Fruit fly (Drosophila melanogaster) whole organism, embryonic: ENCODE results near the gene CG43054.

Experiments used
- BEAF-32 ChIP-seq: fragments of 200-800 bp; sonication (Bioruptor generic); optimal IDR thresholded peaks from 3 replicates; lab custom pipeline; 2017; ENCODE audit warnings: missing biosample characterization, missing genetic modification characterization, mild to moderate bottlenecking, moderate library complexity, missing genetic modification reagents
- Bdp1 ChIP-seq: fragments of 200-800 bp; sonication (Bioruptor generic); optimal IDR thresholded peaks from 3 replicates; lab custom pipeline; 2016; ENCODE audit warnings: missing biosample characterization, missing genetic modification characterization
- Blimp-1 ChIP-seq: fragments of 200-800 bp; sonication (Bioruptor generic); optimal IDR thresholded peaks from 3 replicates; lab custom pipeline; 2018; ENCODE audit warnings: missing biosample characterization, missing genetic modification characterization, mild to moderate bottlenecking, moderate library complexity, missing genetic modification reagents
- CG11085 ChIP-seq: fragments of 200-800 bp; sonication (Bioruptor generic); IDR thresholded peaks from 2 replicates; pipeline ENCODE4 v1.3.6; 2022; ENCODE audit warnings: missing biosample characterization, missing genetic modification characterization
- CG15011 ChIP-seq: fragments of 200-800 bp; sonication (Bioruptor generic); optimal IDR thresholded peaks from 3 replicates; lab custom pipeline; 2018; ENCODE audit warnings: missing biosample characterization, mild to moderate bottlenecking, missing genetic modification characterization
- CG1603 ChIP-seq: fragments of 200-800 bp; sonication (Bioruptor generic); optimal IDR thresholded peaks from 2 replicates; lab custom pipeline; 2019; ENCODE audit warnings: missing biosample characterization, mild to moderate bottlenecking, missing genetic modification characterization, moderate library complexity
- CG16863 ChIP-seq: fragments of 200-800 bp; sonication (Bioruptor generic); optimal IDR thresholded peaks from 3 replicates; lab custom pipeline; 2016; ENCODE audit warnings: missing biosample characterization, missing genetic modification characterization
- CG1832 ChIP-seq: fragments of 200-800 bp; sonication (Bioruptor generic); optimal IDR thresholded peaks from 2 replicates; lab custom pipeline; 2017; ENCODE audit warnings: missing biosample characterization, mild to moderate bottlenecking, missing genetic modification characterization, inconsistent platforms
- CG18764 ChIP-seq: fragments of 200-800 bp; sonication (Bioruptor generic); optimal IDR thresholded peaks from 3 replicates; lab custom pipeline; 2016; ENCODE audit warnings: missing biosample characterization, missing genetic modification characterization
- CG30431 ChIP-seq: fragments of 200-800 bp; sonication (Bioruptor generic); optimal IDR thresholded peaks from 2 replicates; lab custom pipeline; 2017; ENCODE audit warnings: missing biosample characterization, missing genetic modification characterization
- CG31388 ChIP-seq: fragments of 200-800 bp; sonication (Bioruptor generic); optimal IDR thresholded peaks from 2 replicates; lab custom pipeline; 2016; ENCODE audit warnings: missing biosample characterization, missing genetic modification characterization
- CG32532 ChIP-seq: fragments of 200-800 bp; sonication (Bioruptor generic); IDR thresholded peaks from 2 replicates; pipeline ENCODE4 v1.3.6; 2022; ENCODE audit warnings: missing biosample characterization, missing genetic modification characterization
- CG33213 ChIP-seq: fragments of 200-800 bp; sonication (Bioruptor generic); optimal IDR thresholded peaks from 3 replicates; lab custom pipeline; 2016; ENCODE audit warnings: missing biosample characterization, missing genetic modification characterization
- CG3726 ChIP-seq: fragments of 200-800 bp; sonication (Bioruptor generic); IDR thresholded peaks from 3 replicates; pipeline ENCODE4, ENCODE4 v1.3.6; 2022; ENCODE audit warnings: missing biosample characterization, missing genetic modification characterization
- CG3995 ChIP-seq: fragments of 200-800 bp; sonication (Bioruptor generic); optimal IDR thresholded peaks from 3 replicates; lab custom pipeline; 2016; ENCODE audit warnings: missing biosample characterization, missing genetic modification characterization
- CG4820 ChIP-seq: fragments of 200-800 bp; sonication (Bioruptor generic); optimal IDR thresholded peaks from 3 replicates; lab custom pipeline; 2016; ENCODE audit warnings: missing biosample characterization, missing genetic modification characterization
- CG6654 ChIP-seq: fragments of 200-800 bp; sonication (Bioruptor generic); optimal IDR thresholded peaks from 2 replicates; lab custom pipeline; 2017; ENCODE audit warnings: missing biosample characterization, mild to moderate bottlenecking, missing genetic modification characterization
- CG6765 ChIP-seq: fragments of 200-800 bp; sonication (Bioruptor generic); optimal IDR thresholded peaks from 3 replicates; lab custom pipeline; 2017; ENCODE audit warnings: missing biosample characterization, mild to moderate bottlenecking, missing genetic modification characterization
- CG7556 ChIP-seq: fragments of 200-800 bp; sonication (Bioruptor generic); optimal IDR thresholded peaks from 2 replicates; lab custom pipeline; 2017; ENCODE audit warnings: missing biosample characterization, mild to moderate bottlenecking, missing genetic modification characterization
- CG8290 ChIP-seq, 3 experiments: fragments of 200-800 bp; sonication (Bioruptor generic); optimal IDR thresholded peaks; 2 replicates each; lab custom pipeline; 2016 to 2019; ENCODE audit warnings: missing biosample characterization in 3 of 3, missing genetic modification characterization in 3 of 3, mild to moderate bottlenecking in 2 of 3, moderate library complexity in 1 of 3
- CG9817 ChIP-seq: fragments of 200-800 bp; sonication (Bioruptor generic); optimal IDR thresholded peaks from 2 replicates; lab custom pipeline; 2018; ENCODE audit warnings: missing biosample characterization, mild to moderate bottlenecking, missing genetic modification characterization, moderate library complexity
- CoRest ChIP-seq: fragments of 200-800 bp; sonication (Bioruptor generic); optimal IDR thresholded peaks from 3 replicates; lab custom pipeline; 2018; ENCODE audit warnings: missing biosample characterization, mild to moderate bottlenecking, missing genetic modification characterization, moderate library complexity
- Dll ChIP-seq: fragments of 200-800 bp; sonication (Bioruptor generic); IDR thresholded peaks from 4 replicates; pipeline ENCODE4 v1.3.6; 2022; ENCODE audit warnings: missing biosample characterization, missing genetic modification characterization; ENCODE audit not compliant: partially characterized antibody
- Doc3 ChIP-seq: fragments of 200-800 bp; sonication (Bioruptor generic); IDR thresholded peaks from 3 replicates; pipeline ENCODE4 v1.3.6; 2022; ENCODE audit warnings: missing biosample characterization, missing genetic modification characterization; ENCODE audit not compliant: partially characterized antibody
- E2f2 ChIP-seq: fragments of 200-800 bp; sonication (Bioruptor generic); IDR thresholded peaks from 2 replicates; pipeline ENCODE4 v1.3.6; 2022; ENCODE audit warnings: missing biosample characterization, missing genetic modification characterization
- ERR ChIP-seq: fragments of 200-800 bp; sonication (Bioruptor generic); optimal IDR thresholded peaks from 2 replicates; lab custom pipeline; 2016; ENCODE audit warnings: missing biosample characterization, missing genetic modification characterization
- Gug ChIP-seq: fragments of 200-800 bp; sonication (Bioruptor generic); IDR thresholded peaks from 4 replicates; pipeline ENCODE4 v1.3.6; 2022; ENCODE audit warnings: missing biosample characterization, missing genetic modification characterization
- MTF-1 ChIP-seq: fragments of 200-800 bp; sonication (Bioruptor generic); optimal IDR thresholded peaks from 2 replicates; lab custom pipeline; 2018; ENCODE audit warnings: missing biosample characterization, mild to moderate bottlenecking, missing genetic modification characterization, borderline replicate concordance
- Med ChIP-seq: fragments of 200-800 bp; sonication (Bioruptor generic); peaks from one replicate; lab custom pipeline; 2016; ENCODE audit warnings: missing biosample characterization, missing genetic modification characterization, mild to moderate bottlenecking, inconsistent platforms, moderate library complexity
- Nf-YB ChIP-seq: fragments of 200-800 bp; sonication (Bioruptor generic); optimal IDR thresholded peaks from 3 replicates; lab custom pipeline; 2019; ENCODE audit warnings: missing biosample characterization, mild to moderate bottlenecking, missing genetic modification characterization, moderate library complexity
- Nf-YC ChIP-seq: fragments of 200-800 bp; optimal IDR thresholded peaks from 3 replicates; lab custom pipeline; 2019; ENCODE audit warnings: missing biosample characterization, mild to moderate bottlenecking, missing genetic modification characterization, moderate library complexity
- Oaz ChIP-seq: fragments of 200-800 bp; sonication (Bioruptor generic); IDR thresholded peaks from 2 replicates; pipeline ENCODE4 v1.3.6; 2022; ENCODE audit warnings: missing biosample characterization, missing genetic modification characterization
- Ravus ChIP-seq: fragments of 200-800 bp; sonication (Bioruptor generic); IDR thresholded peaks from 2 replicates; pipeline ENCODE4 v1.3.6; 2022; ENCODE audit warnings: missing biosample characterization, missing genetic modification characterization
- Scr ChIP-seq: fragments of 200-800 bp; sonication (Bioruptor generic); IDR thresholded peaks from 2 replicates; pipeline ENCODE4 v1.3.6; 2022; ENCODE audit warnings: missing biosample characterization, missing genetic modification characterization; ENCODE audit not compliant: partially characterized antibody
- ab ChIP-seq: fragments of 200-800 bp; sonication (Bioruptor generic); optimal IDR thresholded peaks from 2 replicates; lab custom pipeline; 2016; ENCODE audit warnings: missing biosample characterization, missing genetic modification characterization
- abd-A ChIP-seq: fragments of 200-800 bp; sonication (Bioruptor generic); optimal IDR thresholded peaks from 3 replicates; lab custom pipeline; 2019; ENCODE audit warnings: missing biosample characterization, mild to moderate bottlenecking, missing genetic modification characterization, moderate library complexity
- ac ChIP-seq: fragments of 200-800 bp; sonication (Bioruptor generic); optimal IDR thresholded peaks from 3 replicates; lab custom pipeline; 2017; ENCODE audit warnings: missing biosample characterization, mild to moderate bottlenecking, missing genetic modification characterization
- bab2 ChIP-seq: fragments of 200-800 bp; sonication (Bioruptor generic); optimal IDR thresholded peaks from 2 replicates; lab custom pipeline; 2016; ENCODE audit warnings: missing biosample characterization, missing genetic modification characterization
- bigmax ChIP-seq: fragments of 200-800 bp; sonication (Bioruptor generic); optimal IDR thresholded peaks from 2 replicates; lab custom pipeline; 2018; ENCODE audit warnings: missing biosample characterization, mild to moderate bottlenecking, missing genetic modification characterization
- cato ChIP-seq: fragments of 200-800 bp; sonication (Bioruptor generic); optimal IDR thresholded peaks from 2 replicates; lab custom pipeline; 2016; ENCODE audit warnings: missing biosample characterization, missing genetic modification characterization, borderline replicate concordance
- cg ChIP-seq: fragments of 200-800 bp; sonication (Bioruptor generic); optimal IDR thresholded peaks from 3 replicates; lab custom pipeline; 2019; ENCODE audit warnings: missing biosample characterization, mild to moderate bottlenecking, missing genetic modification characterization, moderate library complexity
- chif ChIP-seq, 2 experiments: fragments of 200-800 bp; sonication (Bioruptor generic); optimal IDR thresholded peaks; 3 replicates each; lab custom pipeline; 2016; ENCODE audit warnings: missing biosample characterization in 2 of 2, missing genetic modification characterization in 2 of 2
- chinmo ChIP-seq: fragments of 200-800 bp; sonication (Bioruptor generic); IDR thresholded peaks from 4 replicates; pipeline ENCODE4 v1.3.6; 2022; ENCODE audit warnings: missing biosample characterization, missing genetic modification characterization; ENCODE audit not compliant: partially characterized antibody
- crp ChIP-seq, 2 experiments: fragments of 200-800 bp; sonication (Bioruptor generic); optimal IDR thresholded peaks; 2 replicates in 1 of 2; 3 replicates in 1 of 2; lab custom pipeline; 2017; ENCODE audit warnings: missing biosample characterization in 2 of 2, missing genetic modification characterization in 2 of 2, mild to moderate bottlenecking in 1 of 2, moderate library complexity in 1 of 2
- gt ChIP-seq: fragments of 200-800 bp; sonication (Bioruptor generic); IDR thresholded peaks from 2 replicates; pipeline ENCODE4 v1.3.6; 2022; ENCODE audit warnings: missing biosample characterization, missing genetic modification characterization
- lov ChIP-seq, 2 experiments: fragments of 200-800 bp in 1 of 2; fragments of >200 bp in 1 of 2; sonication (Bioruptor generic) in 1 of 2; IDR thresholded peaks in 1 of 2; optimal IDR thresholded peaks in 1 of 2; 2 replicates in 1 of 2; 3 replicates in 1 of 2; pipeline versions ENCODE4 v1.3.6 to Lab custom; 2017 to 2022; ENCODE audit warnings: missing biosample characterization in 1 of 2, missing genetic modification characterization in 1 of 2
- otp ChIP-seq: fragments of 200-800 bp; sonication (Bioruptor generic); IDR thresholded peaks from 3 replicates; pipeline ENCODE4, ENCODE4 v1.3.6; 2022; ENCODE audit warnings: missing biosample characterization, missing genetic modification characterization
- scrt ChIP-seq: fragments of 200-800 bp; sonication (Bioruptor generic); optimal IDR thresholded peaks from 2 replicates; lab custom pipeline; 2018; ENCODE audit warnings: missing biosample characterization, mild to moderate bottlenecking, missing genetic modification characterization, moderate library complexity
- stc ChIP-seq: fragments of 200-800 bp; sonication (Bioruptor generic); IDR thresholded peaks from 2 replicates; pipeline ENCODE4 v1.3.6; 2022; ENCODE audit warnings: missing biosample characterization, missing genetic modification characterization

CG43054 gene

dm6 chr2L:17594087-17594486 lies 33.6 kb upstream of the CG43054 start (continued):
- TF ChIP-seq CoRest (tag; lab: Kevin White, UChicago) (no peak), CG30431 (no peak), abd-A (peak; percentile 2), CG1832 (GFP tag; lab: Kevin White, UChicago) (no peak), Doc3 (GFP tag; lab: Robert Waterston, UW) (no peak), gt (GFP tag; lab: Robert Waterston, UW) (no peak), chinmo (GFP tag; lab: Robert Waterston, UW) (no peak), CG32532 (GFP tag; lab: Robert Waterston, UW) (no peak), CG8290 (GFP tag; optimal IDR thresholded peaks at IDR 0.05; lab: Kevin White, UChicago) (no peak), CG8290 (tag; optimal IDR thresholded peaks at IDR 0.05; lab: Kevin White, UChicago) (no peak), CG6654 (GFP tag; lab: Kevin White, UChicago) (no peak), scrt (GFP tag; lab: Kevin White, UChicago) (peak; percentile 97), CG11085 (GFP tag; lab: Robert Waterston, UW) (no peak), Nf-YC (tag; lab: Kevin White, UChicago) (no peak), crp (GFP tag; optimal IDR thresholded peaks at IDR 0.05; lab: Kevin White, UChicago) (peak in 1 of 2 experiments; percentile 19), CG4820 (GFP tag; lab: Kevin White, UChicago) (no peak), E2f2 (GFP tag; lab: Robert Waterston, UW) (peak; percentile 36; the same call in 1 of the 2 replicates), ERR (no peak), cato (GFP tag; lab: Kevin White, UChicago) (no peak), bigmax (GFP tag; lab: Kevin White, UChicago) (no peak)

- TF ChIP-seq otp (GFP tag; lab: Robert Waterston, UW): no peak
- TF ChIP-seq Med (GFP tag; lab: Kevin White, UChicago): no peak
- TF ChIP-seq Gug: no peak
- TF ChIP-seq CG1603 (tag; lab: Kevin White, UChicago): peak; percentile 29
- no peak for TF ChIP-seq CG6765 (GFP tag; lab: Kevin White, UChicago)
- TF ChIP-seq stc (GFP tag; lab: Robert Waterston, UW): no peak
- TF ChIP-seq cg (GFP tag; lab: Kevin White, UChicago): no peak
- no peak for TF ChIP-seq CG18764 (GFP tag; lab: Kevin White, UChicago)
- TF ChIP-seq BEAF-32 (GFP tag; lab: Kevin White, UChicago): peak; percentile 49
- no peak for TF ChIP-seq ab (GFP tag; lab: Kevin White, UChicago)
- TF ChIP-seq bab2 (GFP tag; lab: Kevin White, UChicago): no peak
- TF ChIP-seq Scr (GFP tag; lab: Robert Waterston, UW): no peak
- TF ChIP-seq CG33213: peak; percentile 43
- TF ChIP-seq CG9817 (tag; lab: Kevin White, UChicago): no peak
- TF ChIP-seq CG3726 (GFP tag; lab: Robert Waterston, UW): no peak
- TF ChIP-seq Oaz (GFP tag; lab: Robert Waterston, UW): no peak
- no peak for TF ChIP-seq chif (GFP tag; optimal IDR thresholded peaks at IDR 0.05; lab: Kevin White, UChicago)
- no peak for TF ChIP-seq CG7556
- no peak for TF ChIP-seq ac
- TF ChIP-seq CG15011 (GFP tag; lab: Kevin White, UChicago): no peak
- TF ChIP-seq CG16863: no peak
- TF ChIP-seq CG31388: no peak
- TF ChIP-seq CG3995: no peak
- no peak for TF ChIP-seq lov (optimal IDR thresholded peaks at IDR 0.05; lab: Kevin White, UChicago)
- TF ChIP-seq lov (GFP tag; IDR thresholded peaks at IDR 0.05; lab: Robert Waterston, UW): no peak
- TF ChIP-seq Dll (GFP tag; lab: Robert Waterston, UW): peak; percentile 30; the same call in 1 of the 4 replicates
- TF ChIP-seq Ravus: no peak
- TF ChIP-seq MTF-1 (GFP tag; lab: Kevin White, UChicago): no peak
- no peak for TF ChIP-seq Blimp-1 (GFP tag; lab: Kevin White, UChicago)
- no peak for TF ChIP-seq Bdp1 (GFP tag; lab: Kevin White, UChicago)
- TF ChIP-seq Nf-YB: no peak
Measured at dm6 chr2L:17603152-17603551, 24.5 kb upstream of the CG43054 start.
